Fruit fly (Drosophila melanogaster) Kc167 (cell line): Measurements from ENCODE around the gene Gba1a.

Experiments
- Myc ChIP-seq: fragments of >200 bp; optimal IDR thresholded peaks from 2 replicates; lab custom pipeline; 2017; ENCODE audit warnings: missing external identifiers
- Sin3A ChIP-seq: fragments of >200 bp; optimal IDR thresholded peaks from 2 replicates; lab custom pipeline; 2018; ENCODE audit warnings: missing external identifiers
- h ChIP-seq: fragments of >200 bp; optimal IDR thresholded peaks from 3 replicates; lab custom pipeline; 2018; ENCODE audit warnings: missing external identifiers
- insv ChIP-seq: fragments of >200 bp; optimal IDR thresholded peaks from 3 replicates; lab custom pipeline; 2018; ENCODE audit warnings: missing external identifiers
- psq ChIP-seq: fragments of >200 bp; optimal IDR thresholded peaks from 2 replicates; lab custom pipeline; 2017; ENCODE audit warnings: missing external identifiers
- ttk ChIP-seq: sonication (Bioruptor generic); optimal IDR thresholded peaks from 2 replicates; lab custom pipeline; 2017; ENCODE audit warnings: missing external identifiers

Gba1a gene

dm6 chr3R:23732990-23733512 lies 32.6 kb downstream of the Gba1a start, which contains the start of the genes Hmgcr and Rpn9:
Gene Hmgcr (plus strand): TSS chr3R:23733324.
Gene Rpn9 (minus strand): TSS chr3R:23733462.
- TF ChIP-seq insv (lab: Kevin White, UChicago) (no peak), h (lab: Kevin White, UChicago) (no peak), Myc (lab: Kevin White, UChicago) (no peak), Sin3A (no peak), psq (lab: Kevin White, UChicago) (peak; percentile 83), ttk (lab: Kevin White, UChicago) (no peak)

- TF ChIP-seq ttk (lab: Kevin White, UChicago) (no peak), h (lab: Kevin White, UChicago) (no peak)
Observed at dm6 chr3R:23733771-23734170, 33.4 kb downstream of the Gba1a start.

- TF ChIP-seq insv (lab: Kevin White, UChicago) (no peak), psq (lab: Kevin White, UChicago) (no peak), Myc (lab: Kevin White, UChicago) (no peak), ttk (lab: Kevin White, UChicago) (no peak), h (lab: Kevin White, UChicago) (no peak), Sin3A (no peak)
Observed at dm6 chr3R:23734573-23735404, 34.4 kb downstream of the Gba1a start.

dm6 chr3R:23735648-23736047 lies 35.2 kb downstream of the Gba1a start:
- no peak for TF ChIP-seq ttk (lab: Kevin White, UChicago)
- no peak for TF ChIP-seq Sin3A
- TF ChIP-seq Myc (lab: Kevin White, UChicago) = no peak

- TF ChIP-seq Myc (lab: Kevin White, UChicago) = no peak
- no peak for TF ChIP-seq psq (lab: Kevin White, UChicago)
- TF ChIP-seq Sin3A = no peak
- TF ChIP-seq insv (lab: Kevin White, UChicago) = no peak
- TF ChIP-seq h (lab: Kevin White, UChicago) = no peak
- no peak for TF ChIP-seq ttk (lab: Kevin White, UChicago)
Observed at dm6 chr3R:23736365-23736764, 35.9 kb downstream of the Gba1a start.

dm6 chr3R:23737676-23738574 lies 37.5 kb downstream of the Gba1a start:
- TF ChIP-seq h (lab: Kevin White, UChicago) (no peak), Myc (lab: Kevin White, UChicago) (no peak), Sin3A (no peak)

- TF ChIP-seq ttk (lab: Kevin White, UChicago) (no peak), psq (lab: Kevin White, UChicago) (no peak), h (lab: Kevin White, UChicago) (no peak), insv (lab: Kevin White, UChicago) (no peak), Myc (lab: Kevin White, UChicago) (no peak), Sin3A (no peak)
Observed at dm6 chr3R:23740968-23741367, 40.5 kb downstream of the Gba1a start.

dm6 chr3R:23747446-23747845 lies 47.0 kb downstream of the Gba1a start:
- TF ChIP-seq Myc (lab: Kevin White, UChicago) (no peak), Sin3A (no peak), psq (lab: Kevin White, UChicago) (no peak), ttk (lab: Kevin White, UChicago) (no peak), h (lab: Kevin White, UChicago) (no peak), insv (lab: Kevin White, UChicago) (no peak)
